Worm (Caenorhabditis elegans) whole organism, late embryonic: ENCODE results near the gene arrd-9.

Experiments used
- C38D4.7 ChIP-seq: fragments of 200-800 bp; sonication (Bioruptor generic); optimal IDR thresholded peaks from 2 replicates; lab custom pipeline; 2018; ENCODE audit warnings: mild to moderate bottlenecking, missing genetic modification characterization, moderate library complexity, missing compliant biosample characterization
- F13H6.1 ChIP-seq: sonication (generic microtip); optimal IDR thresholded peaks from 2 replicates; lab custom pipeline; 2016; ENCODE audit warnings: missing genetic modification characterization, missing compliant biosample characterization
- K02D7.2 ChIP-seq: sonication (generic microtip); optimal IDR thresholded peaks from 2 replicates; lab custom pipeline; 2017; ENCODE audit warnings: mild to moderate bottlenecking, missing genetic modification characterization, missing compliant biosample characterization
- K09A11.1 ChIP-seq: sonication (generic microtip); optimal IDR thresholded peaks from 2 replicates; lab custom pipeline; 2017; ENCODE audit warnings: antibody characterized with exemption, mild to moderate bottlenecking, missing genetic modification characterization, missing compliant biosample characterization; ENCODE audit not compliant: insufficient read depth
- ahr-1 ChIP-seq: sonication (generic microtip); optimal IDR thresholded peaks from 2 replicates; lab custom pipeline; 2016; ENCODE audit warnings: missing genetic modification characterization, missing compliant biosample characterization
- ama-1 ChIP-seq: fragments of 150-350 bp; optimal IDR thresholded peaks from 2 replicates; lab custom pipeline; 2014
- ceh-14 ChIP-seq: sonication (generic microtip); optimal IDR thresholded peaks from 2 replicates; lab custom pipeline; 2016; ENCODE audit warnings: missing genotype, missing genetic modification characterization, missing compliant biosample characterization
- ceh-18 ChIP-seq: sonication (generic microtip); optimal IDR thresholded peaks from 2 replicates; lab custom pipeline; 2016; ENCODE audit warnings: missing genetic modification characterization, missing compliant biosample characterization
- ceh-19 ChIP-seq: fragments of 200-800 bp; sonication (Bioruptor generic); optimal IDR thresholded peaks from 2 replicates; lab custom pipeline; 2018; ENCODE audit warnings: mild to moderate bottlenecking, missing genetic modification characterization, missing compliant biosample characterization
- ceh-24 ChIP-seq: sonication (generic microtip); optimal IDR thresholded peaks from 2 replicates; lab custom pipeline; 2016; ENCODE audit warnings: mild to moderate bottlenecking, missing genetic modification characterization, missing compliant biosample characterization
- ceh-30 ChIP-seq: fragments of 150-350 bp; optimal IDR thresholded peaks from 2 replicates; lab custom pipeline; 2014; ENCODE audit warnings: missing biosample characterization, missing genetic modification characterization
- ceh-31 ChIP-seq: sonication (generic microtip); optimal IDR thresholded peaks from 2 replicates; lab custom pipeline; 2016; ENCODE audit warnings: missing genetic modification characterization, missing compliant biosample characterization
- ceh-34 ChIP-seq: sonication (generic microtip); optimal IDR thresholded peaks from 2 replicates; lab custom pipeline; 2016; ENCODE audit warnings: mild to moderate bottlenecking, missing genetic modification characterization, missing compliant biosample characterization
- ceh-48 ChIP-seq: sonication (generic microtip); optimal IDR thresholded peaks from 2 replicates; lab custom pipeline; 2016; ENCODE audit warnings: missing genetic modification characterization, inconsistent platforms, missing compliant biosample characterization
- ceh-9 ChIP-seq: sonication (generic microtip); optimal IDR thresholded peaks from 2 replicates; lab custom pipeline; 2016; ENCODE audit warnings: mild to moderate bottlenecking, missing genetic modification characterization, inconsistent platforms, missing compliant biosample characterization
- dmd-4 ChIP-seq: sonication (generic microtip); optimal IDR thresholded peaks from 2 replicates; lab custom pipeline; 2016; ENCODE audit warnings: borderline replicate concordance, missing genetic modification characterization, missing compliant biosample characterization
- elt-2 ChIP-seq: sonication (generic microtip); optimal IDR thresholded peaks from 2 replicates; lab custom pipeline; 2016; ENCODE audit warnings: missing genetic modification reagents, missing genetic modification characterization, missing compliant biosample characterization
- eyg-1 ChIP-seq: sonication (generic microtip); optimal IDR thresholded peaks from 2 replicates; lab custom pipeline; 2016; ENCODE audit warnings: missing genotype, missing genetic modification characterization, missing compliant biosample characterization
- fax-1 ChIP-seq: sonication (generic microtip); optimal IDR thresholded peaks from 2 replicates; lab custom pipeline; 2016; ENCODE audit warnings: missing genotype, missing genetic modification characterization, missing compliant biosample characterization
- fkh-6 ChIP-seq: sonication (generic microtip); optimal IDR thresholded peaks from 2 replicates; lab custom pipeline; 2016; ENCODE audit warnings: missing genetic modification characterization, missing compliant biosample characterization
- hlh-13 ChIP-seq: fragments of 200-800 bp; sonication (Bioruptor generic); optimal IDR thresholded peaks from 2 replicates; lab custom pipeline; 2018; ENCODE audit warnings: mild to moderate bottlenecking, missing genetic modification characterization, missing compliant biosample characterization
- hlh-15 ChIP-seq: sonication (generic microtip); optimal IDR thresholded peaks from 2 replicates; lab custom pipeline; 2016; ENCODE audit warnings: missing genetic modification characterization, missing compliant biosample characterization
- hlh-6 ChIP-seq: sonication (generic microtip); optimal IDR thresholded peaks from 2 replicates; lab custom pipeline; 2016; ENCODE audit warnings: missing genotype, missing genetic modification characterization, missing compliant biosample characterization
- hlh-8 ChIP-seq: sonication (generic microtip); optimal IDR thresholded peaks from 2 replicates; lab custom pipeline; 2016; ENCODE audit warnings: missing genotype, missing genetic modification characterization, missing compliant biosample characterization
- madf-2 ChIP-seq: sonication (generic microtip); optimal IDR thresholded peaks from 2 replicates; lab custom pipeline; 2017; ENCODE audit warnings: missing genetic modification characterization, missing compliant biosample characterization
- nfya-1 ChIP-seq: sonication (generic microtip); optimal IDR thresholded peaks from 2 replicates; lab custom pipeline; 2017; ENCODE audit warnings: missing genetic modification characterization, mild to moderate bottlenecking, missing compliant biosample characterization, antibody characterized with exemption, moderate library complexity
- nhr-11 ChIP-seq: fragments of 150-350 bp; optimal IDR thresholded peaks from 2 replicates; lab custom pipeline; 2014; ENCODE audit warnings: missing biosample characterization, missing genetic modification characterization
- nhr-232 ChIP-seq: sonication (generic microtip); optimal IDR thresholded peaks from 2 replicates; lab custom pipeline; 2016; ENCODE audit warnings: missing genetic modification characterization, missing compliant biosample characterization
- rnt-1 ChIP-seq: sonication (generic microtip); optimal IDR thresholded peaks from 2 replicates; lab custom pipeline; 2016; ENCODE audit warnings: missing genetic modification characterization, missing compliant biosample characterization
- sox-2 ChIP-seq: fragments of 200-800 bp; sonication (Bioruptor generic); IDR thresholded peaks from 2 replicates; pipeline ENCODE4 v1.3.6; 2022; ENCODE audit warnings: missing genetic modification reagents, missing genetic modification characterization, missing compliant biosample characterization
- sox-4 ChIP-seq: sonication (generic microtip); optimal IDR thresholded peaks from 2 replicates; lab custom pipeline; 2017; ENCODE audit warnings: mild to moderate bottlenecking, missing genetic modification characterization, inconsistent platforms, missing compliant biosample characterization
- tbx-7 ChIP-seq: sonication (generic microtip); optimal IDR thresholded peaks from 2 replicates; lab custom pipeline; 2016; ENCODE audit warnings: missing genotype, missing genetic modification characterization, missing compliant biosample characterization
- ttx-3 ChIP-seq: sonication (generic microtip); optimal IDR thresholded peaks from 2 replicates; lab custom pipeline; 2016; ENCODE audit warnings: missing genetic modification reagents, missing genetic modification characterization, missing compliant biosample characterization
- unc-3 ChIP-seq, 2 experiments: fragments of 200-800 bp in 1 of 2; sonication (Bioruptor generic) in 1 of 2; sonication (generic microtip) in 1 of 2; conservative IDR thresholded peaks in 1 of 2; optimal IDR thresholded peaks in 1 of 2; 2 replicates each; pipeline versions ENCODE4 v1.3.6 to Lab custom; 2016 to 2022; ENCODE audit warnings: missing compliant biosample characterization in 2 of 2, missing genetic modification characterization in 2 of 2, missing genetic modification reagents in 1 of 2
- unc-86 ChIP-seq: sonication (generic microtip); optimal IDR thresholded peaks from 2 replicates; lab custom pipeline; 2016; ENCODE audit warnings: missing genetic modification characterization, missing compliant biosample characterization

arrd-9 gene

DNA sequence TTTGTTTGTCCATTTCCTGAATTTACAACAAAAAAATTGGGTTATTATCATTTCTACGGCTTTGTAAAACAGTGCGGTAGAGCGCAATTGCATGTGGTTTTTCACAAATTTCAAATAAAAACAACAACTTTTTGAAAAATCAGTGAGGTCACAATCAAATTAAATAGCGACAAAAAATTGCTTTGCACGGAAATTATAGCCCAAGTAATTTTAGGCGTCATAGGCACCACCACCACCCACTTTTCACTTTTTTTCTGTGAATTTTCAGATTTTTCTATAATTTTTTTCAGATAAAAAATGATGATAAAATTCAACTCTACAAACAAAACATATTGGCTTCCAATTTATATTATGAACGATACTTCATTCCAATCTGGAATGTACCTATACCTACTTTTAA is 23.4 kb downstream of the arrd-9 start, which contains the start of gene sre-38:
Gene sre-38, plus strand, starts transcription at position 301 of the 400 bp plus-strand sequence.
- no peak for TF ChIP-seq K09A11.1 (tag; lab: Kevin White, UChicago)
- TF ChIP-seq unc-3 (GFP tag; conservative IDR thresholded peaks at IDR 0.05; lab: Robert Waterston, UW) = no peak
- TF ChIP-seq unc-3 (tag; optimal IDR thresholded peaks at IDR 0.05; lab: Kevin White, UChicago) = no peak
- no peak for TF ChIP-seq C38D4.7 (GFP tag; lab: Kevin White, UChicago)
- TF ChIP-seq hlh-13 (GFP tag; lab: Kevin White, UChicago) = no peak
- TF ChIP-seq sox-4 (tag; lab: Kevin White, UChicago) = no peak
- no peak for TF ChIP-seq rnt-1
- TF ChIP-seq nhr-232 (tag; lab: Kevin White, UChicago) = no peak
- no peak for TF ChIP-seq ceh-34 (tag; lab: Kevin White, UChicago)
- TF ChIP-seq eyg-1 (tag; lab: Kevin White, UChicago) = no peak
- TF ChIP-seq ceh-24 = no peak
- TF ChIP-seq elt-2 (tag; lab: Kevin White, UChicago) = no peak
- no peak for TF ChIP-seq ceh-14 (tag; lab: Kevin White, UChicago)
- TF ChIP-seq hlh-6 (tag; lab: Kevin White, UChicago) = no peak
- no peak for TF ChIP-seq fax-1

DNA sequence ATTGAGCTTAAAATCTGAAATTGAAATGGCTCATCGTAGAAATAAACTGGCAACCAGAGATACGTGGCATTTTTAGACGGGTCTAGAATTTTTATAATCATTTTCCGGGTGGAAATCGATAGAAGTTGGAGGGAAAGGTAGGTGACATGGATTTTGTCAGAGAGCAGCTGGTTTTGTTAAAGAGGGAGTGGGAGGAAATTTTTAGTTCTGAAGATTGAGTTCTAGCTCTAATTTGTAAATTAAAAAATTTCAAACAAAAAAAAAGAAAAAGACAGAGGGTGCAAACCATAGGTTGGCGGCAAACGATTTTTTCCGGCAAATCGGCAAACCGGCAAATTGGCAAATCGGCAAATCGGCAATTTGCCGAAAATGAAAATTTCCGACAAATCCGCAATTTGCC is 24.1 kb downstream of the arrd-9 start, which contains the start of gene sre-32:
Gene sre-32, minus strand, starts transcription at position 101 of the 400 bp plus-strand sequence.
- TF ChIP-seq ceh-31 = no peak
- no peak for TF ChIP-seq hlh-15
- TF ChIP-seq ceh-30 = no peak
- TF ChIP-seq fkh-6 (tag; lab: Kevin White, UChicago) = no peak
- no peak for TF ChIP-seq rnt-1
- TF ChIP-seq nfya-1 = no peak
- no peak for TF ChIP-seq ama-1 (lab: Kevin White, UChicago)
- TF ChIP-seq ceh-9 (tag; lab: Kevin White, UChicago) = no peak
- no peak for TF ChIP-seq unc-3 (GFP tag; conservative IDR thresholded peaks at IDR 0.05; lab: Robert Waterston, UW)
- TF ChIP-seq unc-3 (tag; optimal IDR thresholded peaks at IDR 0.05; lab: Kevin White, UChicago) = no peak
- no peak for TF ChIP-seq nhr-232 (tag; lab: Kevin White, UChicago)
- TF ChIP-seq unc-86 (tag; lab: Kevin White, UChicago) = no peak
- no peak for TF ChIP-seq ahr-1

DNA sequence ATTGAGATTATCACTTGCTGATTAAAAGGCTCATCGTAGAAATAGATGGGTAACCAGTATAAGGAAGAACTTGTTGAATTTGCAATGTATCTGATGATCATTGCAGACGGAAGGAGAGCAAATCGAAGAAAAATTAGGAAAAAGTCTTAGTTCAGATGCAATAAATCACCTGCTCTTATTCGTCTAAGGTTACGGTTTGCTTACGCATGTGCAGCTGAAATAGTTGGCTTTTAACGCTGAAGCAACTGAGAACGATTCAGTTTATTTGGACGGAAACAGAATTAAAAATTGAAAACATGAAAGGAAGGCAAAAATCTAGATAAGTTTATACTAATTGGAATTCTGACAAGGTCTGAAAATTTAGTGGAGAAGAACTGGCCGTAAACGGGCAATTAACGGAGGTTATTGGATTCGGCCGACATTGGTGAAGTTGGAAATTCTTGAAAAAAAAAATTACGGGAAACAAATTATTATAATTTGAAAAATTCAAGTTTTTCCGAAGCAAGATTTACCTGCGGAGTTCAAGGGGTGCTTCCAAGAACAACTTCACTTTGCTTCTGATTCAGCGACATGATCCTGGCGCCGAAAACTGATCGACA is 27.9 kb downstream of the arrd-9 start, which contains the start of the genes sre-35 and sre-33:
Gene sre-35, minus strand, starts transcription at position 101 of the 599 bp plus-strand sequence.
Gene sre-33, plus strand, starts transcription at position 549 of the 599 bp plus-strand sequence.
- TF ChIP-seq nhr-11 (tag; lab: Kevin White, UChicago) (no peak), ceh-48 (no peak), nfya-1 (no peak), K02D7.2 (tag; lab: Kevin White, UChicago) (no peak)

DNA sequence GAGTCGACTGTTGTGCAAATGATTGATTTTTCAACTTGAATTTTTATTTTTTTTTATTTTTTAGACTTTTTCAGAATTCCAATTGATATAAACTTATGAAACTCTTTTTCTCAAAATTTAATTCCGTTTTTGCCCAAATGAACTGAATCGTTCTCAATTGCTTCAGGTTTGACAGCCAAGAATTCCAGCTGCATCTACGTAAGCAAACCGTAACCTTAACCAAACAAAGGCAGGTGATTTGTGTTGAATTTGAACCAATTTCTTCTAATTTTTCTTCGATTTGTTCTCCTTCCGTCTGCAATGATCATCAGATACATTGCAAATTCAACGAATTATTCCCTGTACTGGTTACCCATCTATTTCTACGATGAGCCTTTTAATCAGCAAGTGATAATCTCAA is 30.9 kb downstream of the arrd-9 start, which contains the start of gene sre-34:
Gene sre-34, plus strand, starts transcription at position 301 of the 400 bp plus-strand sequence.
- TF ChIP-seq madf-2 (no peak), ceh-9 (tag; lab: Kevin White, UChicago) (no peak), ceh-34 (tag; lab: Kevin White, UChicago) (no peak), dmd-4 (tag; lab: Kevin White, UChicago) (no peak), fax-1 (no peak), ceh-19 (GFP tag; lab: Kevin White, UChicago) (no peak), hlh-15 (no peak), elt-2 (tag; lab: Kevin White, UChicago) (no peak), tbx-7 (tag; lab: Kevin White, UChicago) (no peak), ceh-18 (tag; lab: Kevin White, UChicago) (no peak), F13H6.1 (tag; lab: Kevin White, UChicago) (no peak), sox-2 (no peak), fkh-6 (tag; lab: Kevin White, UChicago) (no peak), hlh-8 (no peak), ttx-3 (tag; lab: Kevin White, UChicago) (no peak), K09A11.1 (tag; lab: Kevin White, UChicago) (no peak)
